Worm (Caenorhabditis elegans) whole organism, late embryonic: ENCODE data around the gene klp-12.
"Not testable (repeated sequence)": the region's sequence is repeated elsewhere in the genome, so short reads cannot be mapped to it uniquely, and the experiment has no call there.

Experiments used
- C38D4.7 ChIP-seq: fragments of 200-800 bp; sonication (Bioruptor generic); optimal IDR thresholded peaks from 2 replicates; lab custom pipeline; 2018; ENCODE audit warnings: mild to moderate bottlenecking, missing genetic modification characterization, moderate library complexity, missing compliant biosample characterization
- F13H6.1 ChIP-seq: sonication (generic microtip); optimal IDR thresholded peaks from 2 replicates; lab custom pipeline; 2016; ENCODE audit warnings: missing genetic modification characterization, missing compliant biosample characterization
- K09A11.1 ChIP-seq: sonication (generic microtip); optimal IDR thresholded peaks from 2 replicates; lab custom pipeline; 2017; ENCODE audit warnings: antibody characterized with exemption, mild to moderate bottlenecking, missing genetic modification characterization, missing compliant biosample characterization; ENCODE audit not compliant: insufficient read depth
- ahr-1 ChIP-seq: sonication (generic microtip); optimal IDR thresholded peaks from 2 replicates; lab custom pipeline; 2016; ENCODE audit warnings: missing genetic modification characterization, missing compliant biosample characterization
- ama-1 ChIP-seq: fragments of 150-350 bp; optimal IDR thresholded peaks from 2 replicates; lab custom pipeline; 2014
- ceh-19 ChIP-seq: fragments of 200-800 bp; sonication (Bioruptor generic); optimal IDR thresholded peaks from 2 replicates; lab custom pipeline; 2018; ENCODE audit warnings: mild to moderate bottlenecking, missing genetic modification characterization, missing compliant biosample characterization
- ceh-2 ChIP-seq: sonication (generic microtip); optimal IDR thresholded peaks from 2 replicates; lab custom pipeline; 2016; ENCODE audit warnings: missing genotype, missing genetic modification characterization, missing compliant biosample characterization
- ceh-22 ChIP-seq: sonication (generic microtip); optimal IDR thresholded peaks from 2 replicates; lab custom pipeline; 2017; ENCODE audit warnings: missing biosample characterization, missing genetic modification characterization
- ceh-24 ChIP-seq: sonication (generic microtip); optimal IDR thresholded peaks from 2 replicates; lab custom pipeline; 2016; ENCODE audit warnings: mild to moderate bottlenecking, missing genetic modification characterization, missing compliant biosample characterization
- ceh-31 ChIP-seq: sonication (generic microtip); optimal IDR thresholded peaks from 2 replicates; lab custom pipeline; 2016; ENCODE audit warnings: missing genetic modification characterization, missing compliant biosample characterization
- ceh-48 ChIP-seq: sonication (generic microtip); optimal IDR thresholded peaks from 2 replicates; lab custom pipeline; 2016; ENCODE audit warnings: missing genetic modification characterization, inconsistent platforms, missing compliant biosample characterization
- dmd-4 ChIP-seq: sonication (generic microtip); optimal IDR thresholded peaks from 2 replicates; lab custom pipeline; 2016; ENCODE audit warnings: borderline replicate concordance, missing genetic modification characterization, missing compliant biosample characterization
- elt-4 ChIP-seq: sonication (generic microtip); optimal IDR thresholded peaks from 2 replicates; lab custom pipeline; 2016; ENCODE audit warnings: missing genetic modification characterization, missing compliant biosample characterization
- ets-4 ChIP-seq: sonication (generic microtip); optimal IDR thresholded peaks from 2 replicates; lab custom pipeline; 2016; ENCODE audit warnings: missing genetic modification characterization, missing compliant biosample characterization
- fax-1 ChIP-seq: sonication (generic microtip); optimal IDR thresholded peaks from 2 replicates; lab custom pipeline; 2016; ENCODE audit warnings: missing genotype, missing genetic modification characterization, missing compliant biosample characterization
- fkh-10 ChIP-seq: fragments of 150-350 bp; optimal IDR thresholded peaks from 2 replicates; lab custom pipeline; 2014; ENCODE audit warnings: missing biosample characterization, missing genetic modification reagents, missing genetic modification characterization
- hlh-15 ChIP-seq: sonication (generic microtip); optimal IDR thresholded peaks from 2 replicates; lab custom pipeline; 2016; ENCODE audit warnings: missing genetic modification characterization, missing compliant biosample characterization
- hlh-8 ChIP-seq: sonication (generic microtip); optimal IDR thresholded peaks from 2 replicates; lab custom pipeline; 2016; ENCODE audit warnings: missing genotype, missing genetic modification characterization, missing compliant biosample characterization
- lim-6 ChIP-seq: sonication (generic microtip); optimal IDR thresholded peaks from 2 replicates; lab custom pipeline; 2016; ENCODE audit warnings: missing genetic modification characterization, missing compliant biosample characterization
- lin-11 ChIP-seq: fragments of 200-800 bp; sonication (Bioruptor generic); optimal IDR thresholded peaks from 2 replicates; lab custom pipeline; 2018; ENCODE audit warnings: mild to moderate bottlenecking, missing genetic modification characterization, missing compliant biosample characterization
- madf-2 ChIP-seq: sonication (generic microtip); optimal IDR thresholded peaks from 2 replicates; lab custom pipeline; 2017; ENCODE audit warnings: missing genetic modification characterization, missing compliant biosample characterization
- nhr-232 ChIP-seq: sonication (generic microtip); optimal IDR thresholded peaks from 2 replicates; lab custom pipeline; 2016; ENCODE audit warnings: missing genetic modification characterization, missing compliant biosample characterization
- npax-4 ChIP-seq: sonication (generic microtip); optimal IDR thresholded peaks from 2 replicates; lab custom pipeline; 2016; ENCODE audit warnings: missing genetic modification characterization, missing compliant biosample characterization
- pha-2 ChIP-seq: sonication (generic microtip); optimal IDR thresholded peaks from 2 replicates; lab custom pipeline; 2017; ENCODE audit warnings: mild to moderate bottlenecking, missing genetic modification characterization, missing compliant biosample characterization
- pha-4 ChIP-seq: fragments of 150-350 bp; optimal IDR thresholded peaks from 2 replicates; lab custom pipeline; 2018; ENCODE audit warnings: missing biosample characterization, missing genetic modification reagents, missing genetic modification characterization
- pros-1 ChIP-seq: fragments of 150-350 bp; optimal IDR thresholded peaks from 2 replicates; lab custom pipeline; 2014; ENCODE audit warnings: missing biosample characterization, missing genetic modification reagents, missing genetic modification characterization
- ref-2 ChIP-seq: sonication (generic microtip); optimal IDR thresholded peaks from 2 replicates; lab custom pipeline; 2016; ENCODE audit warnings: missing genetic modification characterization, missing compliant biosample characterization
- sox-2 ChIP-seq: fragments of 200-800 bp; sonication (Bioruptor generic); IDR thresholded peaks from 2 replicates; pipeline ENCODE4 v1.3.6; 2022; ENCODE audit warnings: missing genetic modification reagents, missing genetic modification characterization, missing compliant biosample characterization
- sox-4 ChIP-seq: sonication (generic microtip); optimal IDR thresholded peaks from 2 replicates; lab custom pipeline; 2017; ENCODE audit warnings: mild to moderate bottlenecking, missing genetic modification characterization, inconsistent platforms, missing compliant biosample characterization
- tbx-2 ChIP-seq: sonication (generic microtip); optimal IDR thresholded peaks from 2 replicates; lab custom pipeline; 2016; ENCODE audit warnings: missing genetic modification characterization, missing compliant biosample characterization
- unc-3 ChIP-seq, 2 experiments: fragments of 200-800 bp in 1 of 2; sonication (Bioruptor generic) in 1 of 2; sonication (generic microtip) in 1 of 2; conservative IDR thresholded peaks in 1 of 2; optimal IDR thresholded peaks in 1 of 2; 2 replicates each; pipeline versions ENCODE4 v1.3.6 to Lab custom; 2016 to 2022; ENCODE audit warnings: missing compliant biosample characterization in 2 of 2, missing genetic modification characterization in 2 of 2, missing genetic modification reagents in 1 of 2

klp-12 gene

ce11 chrIV:11359769-11360168 is at the start of gene klp-12:
klp-12 (minus strand) TSS chrIV:11359869.
- TF ChIP-seq ceh-24 (tag; lab: Kevin White, UChicago) = no peak
- TF ChIP-seq hlh-8 (tag; lab: Kevin White, UChicago) = no peak
- TF ChIP-seq fkh-10 (GFP tag; lab: Kevin White, UChicago) = no peak
- TF ChIP-seq tbx-2 = no peak
- no peak for TF ChIP-seq pha-2
- no peak for TF ChIP-seq fax-1 (tag; lab: Kevin White, UChicago)
- no peak for TF ChIP-seq ceh-22
- TF ChIP-seq ama-1 (lab: Kevin White, UChicago) = no peak
- TF ChIP-seq ceh-2 (tag; lab: Kevin White, UChicago) = no peak
- no peak for TF ChIP-seq pros-1
- TF ChIP-seq ceh-48 (tag; lab: Kevin White, UChicago) = no peak
- no peak for TF ChIP-seq unc-3 (GFP tag; conservative IDR thresholded peaks at IDR 0.05; lab: Robert Waterston, UW)
- TF ChIP-seq unc-3 (tag; optimal IDR thresholded peaks at IDR 0.05; lab: Kevin White, UChicago) = no peak
- TF ChIP-seq nhr-232 (tag; lab: Kevin White, UChicago) = no peak
- TF ChIP-seq lim-6 (tag; lab: Kevin White, UChicago) = no peak
- TF ChIP-seq elt-4 (tag; lab: Kevin White, UChicago) = no peak
- TF ChIP-seq C38D4.7 (GFP tag; lab: Kevin White, UChicago) = no peak
- TF ChIP-seq hlh-15 (tag; lab: Kevin White, UChicago) = no peak

ce11 chrIV:11406744-11407690 is 47.3 kb upstream of the klp-12 start, which contains the start of the genes his-63 and his-64:
his-63 (minus strand) TSS chrIV:11406861.
his-64 (plus strand) TSS chrIV:11407116.
- TF ChIP-seq sox-2 (GFP tag; lab: Robert Waterston, UW) = peak; percentile 36
- peak; percentile 3 for TF ChIP-seq ref-2

- TF ChIP-seq ceh-19 (GFP tag; lab: Kevin White, UChicago) = no peak
- no peak for TF ChIP-seq pros-1
- TF ChIP-seq lin-11 (tag; lab: Kevin White, UChicago) = no peak
- TF ChIP-seq pha-4 = no peak
- TF ChIP-seq ceh-48 (tag; lab: Kevin White, UChicago) = no peak
- no peak for TF ChIP-seq dmd-4
- no peak for TF ChIP-seq sox-4 (tag; lab: Kevin White, UChicago)
- no peak for TF ChIP-seq tbx-2
- TF ChIP-seq F13H6.1 (tag; lab: Kevin White, UChicago) = no peak
Observed at ce11 chrIV:11403288-11403991, 43.8 kb upstream of the klp-12 start, which contains the start of the genes memi-3 and cyp-31A2. memi-3 (minus strand) TSS chrIV:11403338. cyp-31A2 (plus strand) TSS chrIV:11403961.

- TF ChIP-seq hlh-15 (tag; lab: Kevin White, UChicago) = no peak
- no peak for TF ChIP-seq ets-4 (tag; lab: Kevin White, UChicago)
- no peak for TF ChIP-seq madf-2 (tag; lab: Kevin White, UChicago)
- no peak for TF ChIP-seq lim-6 (tag; lab: Kevin White, UChicago)
- TF ChIP-seq ahr-1 (tag; lab: Kevin White, UChicago) = no peak
- no peak for TF ChIP-seq ceh-31 (tag; lab: Kevin White, UChicago)
- no peak for TF ChIP-seq ceh-48 (tag; lab: Kevin White, UChicago)
Observed at ce11 chrIV:11401482-11401881, 41.8 kb upstream of the klp-12 start.

- not testable (repeated sequence) for TF ChIP-seq fkh-10 (GFP tag; lab: Kevin White, UChicago); K09A11.1 (tag; lab: Kevin White, UChicago); npax-4 (tag; lab: Kevin White, UChicago)
- TF ChIP-seq, all 69 proteins: peak for 0; not testable (repeated sequence) for 69
Observed at ce11 chrIV:11398267-11398825, 38.7 kb upstream of the klp-12 start, which contains the start of gene dsl-6. dsl-6 (minus strand) TSS chrIV:11398317.
